Worm (Caenorhabditis elegans): ENCODE measurements around the gene acs-20.

- TF ChIP-seq T22C8.4 (GFP tag; IDR thresholded peaks at IDR 0.05) (no peak), klf-2 (GFP tag; conservative IDR thresholded peaks at IDR 0.05) (no peak), ztf-23 (GFP tag; IDR thresholded peaks at IDR 0.05) (no peak), cog-1 (tag; optimal IDR thresholded peaks at IDR 0.05) (no peak), ztf-29 (GFP tag; IDR thresholded peaks at IDR 0.05) (no peak), flt-1 (GFP tag; IDR thresholded peaks at IDR 0.05) (no peak), tab-1 (GFP tag; IDR thresholded peaks at IDR 0.05) (no peak), med-1 (GFP tag; optimal IDR thresholded peaks at IDR 0.05; ENCODE audit: insufficient read depth) (no peak)
These were observed 4.9 kb upstream of the acs-20 start for ce11 chrIV:12403440-12403839.

Data from whole organism, midembryonic.